Fruit fly (Drosophila melanogaster) Kc167 (cell line): ENCODE data around the gene Snoo.

Experiments
- Myc ChIP-seq: fragments of >200 bp; optimal IDR thresholded peaks from 2 replicates; lab custom pipeline; 2017; ENCODE audit warnings: missing external identifiers
- Sin3A ChIP-seq: fragments of >200 bp; optimal IDR thresholded peaks from 2 replicates; lab custom pipeline; 2018; ENCODE audit warnings: missing external identifiers
- h ChIP-seq: fragments of >200 bp; optimal IDR thresholded peaks from 3 replicates; lab custom pipeline; 2018; ENCODE audit warnings: missing external identifiers
- insv ChIP-seq: fragments of >200 bp; optimal IDR thresholded peaks from 3 replicates; lab custom pipeline; 2018; ENCODE audit warnings: missing external identifiers
- psq ChIP-seq: fragments of >200 bp; optimal IDR thresholded peaks from 2 replicates; lab custom pipeline; 2017; ENCODE audit warnings: missing external identifiers
- ttk ChIP-seq: sonication (Bioruptor generic); optimal IDR thresholded peaks from 2 replicates; lab custom pipeline; 2017; ENCODE audit warnings: missing external identifiers

Snoo gene

dm6 chr2L:7969329-7969728 lies 14.7 kb downstream of the Snoo start:
- TF ChIP-seq Sin3A (lab: Kevin White, UChicago) (no peak), h (lab: Kevin White, UChicago) (no peak), ttk (lab: Kevin White, UChicago) (no peak), psq (no peak), insv (lab: Kevin White, UChicago) (no peak), Myc (lab: Kevin White, UChicago) (no peak)

dm6 chr2L:7968054-7968453 lies 15.9 kb downstream of the Snoo start:
- TF ChIP-seq psq, result no peak
- TF ChIP-seq Sin3A (lab: Kevin White, UChicago), result no peak
- no peak for TF ChIP-seq ttk (lab: Kevin White, UChicago)
- TF ChIP-seq insv (lab: Kevin White, UChicago), result no peak
- no peak for TF ChIP-seq h (lab: Kevin White, UChicago)
- TF ChIP-seq Myc (lab: Kevin White, UChicago), result no peak

dm6 chr2L:7967645-7968044 lies 16.4 kb downstream of the Snoo start:
- TF ChIP-seq Myc (lab: Kevin White, UChicago) (no peak), insv (lab: Kevin White, UChicago) (no peak), Sin3A (lab: Kevin White, UChicago) (no peak), psq (no peak), ttk (lab: Kevin White, UChicago) (no peak), h (lab: Kevin White, UChicago) (no peak)

DNA sequence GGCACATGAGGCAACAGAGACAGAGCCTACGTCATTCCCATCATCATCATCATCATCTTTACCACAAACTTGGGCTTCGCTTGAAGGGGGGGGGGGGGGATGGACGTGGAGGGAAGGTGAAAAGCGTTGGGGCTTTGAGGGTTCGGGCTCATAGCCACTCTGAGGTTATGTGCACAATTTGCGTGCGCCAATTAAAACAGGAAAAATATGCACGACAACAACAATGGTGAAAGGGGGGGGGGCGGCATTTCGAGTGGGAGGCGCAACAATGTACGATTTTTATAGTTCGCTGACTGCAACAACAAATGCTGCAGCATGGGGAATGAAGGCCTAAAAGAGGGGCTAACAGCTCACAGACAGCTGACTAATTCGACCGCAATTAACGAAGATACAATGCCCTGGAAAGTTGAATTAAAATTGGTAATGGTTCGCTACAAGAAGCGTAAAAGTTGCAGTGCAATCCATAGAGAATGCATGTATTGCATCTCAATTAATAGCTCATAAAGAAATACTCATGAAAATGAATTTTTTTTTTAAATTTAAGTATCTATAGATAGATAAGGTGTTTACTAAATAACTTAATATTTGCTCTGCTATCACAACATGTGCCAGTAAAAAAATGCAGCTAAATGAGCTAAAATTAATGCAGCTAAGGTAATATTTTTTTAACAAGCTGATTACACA lies 17.0 kb downstream of the Snoo start:
- TF ChIP-seq psq (no peak), h (lab: Kevin White, UChicago) (no peak), Myc (lab: Kevin White, UChicago) (no peak), insv (lab: Kevin White, UChicago) (no peak), ttk (lab: Kevin White, UChicago) (no peak), Sin3A (lab: Kevin White, UChicago) (no peak)

DNA sequence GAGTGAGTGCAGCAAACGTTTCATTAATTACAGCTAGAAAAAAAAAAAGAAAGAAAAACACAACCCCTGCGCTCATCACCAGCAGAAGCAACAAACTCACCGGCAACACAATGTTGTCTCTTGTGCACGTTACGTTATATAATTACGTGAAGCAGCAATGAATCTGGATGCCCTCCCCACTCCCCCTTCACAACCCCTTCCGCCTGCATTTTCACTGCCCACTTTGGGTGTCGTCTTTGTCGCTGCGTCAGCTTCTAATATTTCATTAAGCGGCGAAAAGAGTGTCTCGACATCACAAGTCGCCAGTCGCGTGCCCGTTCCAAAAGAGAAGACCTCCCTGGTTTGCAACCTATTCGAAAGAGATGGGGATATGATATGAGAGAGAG lies 17.5 kb downstream of the Snoo start:
- TF ChIP-seq psq, result no peak
- no peak for TF ChIP-seq Myc (lab: Kevin White, UChicago)
- no peak for TF ChIP-seq insv (lab: Kevin White, UChicago)
- no peak for TF ChIP-seq Sin3A (lab: Kevin White, UChicago)
- no peak for TF ChIP-seq h (lab: Kevin White, UChicago)
- no peak for TF ChIP-seq ttk (lab: Kevin White, UChicago)

dm6 chr2L:7965808-7966460 lies 18.1 kb downstream of the Snoo start:
- TF ChIP-seq psq (no peak), h (lab: Kevin White, UChicago) (no peak), ttk (lab: Kevin White, UChicago) (no peak), Sin3A (lab: Kevin White, UChicago) (no peak), insv (lab: Kevin White, UChicago) (no peak), Myc (lab: Kevin White, UChicago) (no peak)

- TF ChIP-seq Myc (lab: Kevin White, UChicago), result no peak
- no peak for TF ChIP-seq insv (lab: Kevin White, UChicago)
- no peak for TF ChIP-seq psq
- TF ChIP-seq Sin3A (lab: Kevin White, UChicago), result no peak
- no peak for TF ChIP-seq h (lab: Kevin White, UChicago)
- TF ChIP-seq ttk (lab: Kevin White, UChicago), result no peak
Measured at dm6 chr2L:7964611-7965010, 19.4 kb downstream of the Snoo start.

dm6 chr2L:7962881-7963280 lies 21.1 kb downstream of the Snoo start:
- no peak for TF ChIP-seq h (lab: Kevin White, UChicago)
- TF ChIP-seq psq, result no peak
- TF ChIP-seq Sin3A (lab: Kevin White, UChicago), result no peak
- no peak for TF ChIP-seq Myc (lab: Kevin White, UChicago)
- TF ChIP-seq ttk (lab: Kevin White, UChicago), result no peak
- TF ChIP-seq insv (lab: Kevin White, UChicago), result no peak

- TF ChIP-seq psq (no peak), Myc (lab: Kevin White, UChicago) (no peak), ttk (lab: Kevin White, UChicago) (no peak), h (lab: Kevin White, UChicago) (no peak), Sin3A (lab: Kevin White, UChicago) (no peak), insv (lab: Kevin White, UChicago) (no peak)
Measured at dm6 chr2L:7962237-7962636, 21.8 kb downstream of the Snoo start.

DNA sequence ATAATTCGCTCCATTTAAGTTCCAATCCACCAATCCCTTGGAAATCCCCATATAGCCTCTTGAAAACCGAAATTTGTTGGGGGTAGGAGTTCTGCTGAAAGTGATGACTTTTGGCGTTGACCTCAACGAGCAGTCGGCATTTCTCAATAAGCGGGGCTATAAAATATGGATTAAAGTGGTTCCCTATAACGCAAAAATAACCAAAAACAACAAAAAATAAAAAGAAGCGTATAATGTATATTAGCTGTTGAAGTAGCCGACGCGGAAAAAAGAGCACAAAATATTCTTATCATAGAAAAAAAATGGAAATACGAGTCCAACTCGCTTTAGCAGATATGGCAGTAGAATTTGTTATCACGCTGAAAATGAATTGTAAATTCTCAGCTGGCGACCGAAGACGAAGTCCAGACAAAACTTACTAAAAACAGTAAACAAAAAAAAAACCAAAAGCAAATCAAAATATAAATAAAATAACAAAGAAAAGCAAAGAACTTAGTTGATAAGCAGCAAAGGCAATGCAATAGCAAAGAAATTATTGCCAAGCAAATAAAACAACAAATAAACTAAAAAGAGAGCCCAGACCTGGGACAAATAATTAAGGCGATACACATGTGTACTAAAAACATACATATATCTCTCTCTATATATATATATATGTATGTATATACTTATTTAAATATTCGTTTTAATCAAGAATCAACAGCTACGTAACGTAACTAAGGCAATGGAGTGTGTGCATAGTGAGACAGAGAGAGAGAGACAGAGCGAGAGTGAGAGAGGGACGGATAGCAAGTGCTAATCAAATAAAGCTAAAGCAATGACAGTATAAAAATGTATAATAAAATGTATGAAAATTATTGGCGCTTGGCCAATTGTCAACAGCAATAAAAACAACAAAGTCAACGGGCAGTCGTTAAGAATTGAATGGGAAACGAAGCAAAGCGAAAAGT lies 23.1 kb downstream of the Snoo start:
- no peak for TF ChIP-seq h (lab: Kevin White, UChicago)
- TF ChIP-seq ttk (lab: Kevin White, UChicago), result no peak
